Fruit fly (Drosophila melanogaster) whole organism, embryonic: ENCODE results near the gene Pex1.
A peak's percentile ranks its signal among the peaks of the same experiment; 100 is the strongest.

ENCODE experiments used
- B-H1 ChIP-seq: fragments of 200-800 bp; sonication (Bioruptor generic); IDR thresholded peaks from 3 replicates; pipeline ENCODE4 v1.3.6; 2022; ENCODE audit warnings: missing biosample characterization, missing genetic modification characterization
- CG10543 ChIP-seq: fragments of 200-800 bp; sonication (Bioruptor generic); optimal IDR thresholded peaks from 3 replicates; lab custom pipeline; 2017; ENCODE audit warnings: missing biosample characterization, mild to moderate bottlenecking, missing genetic modification characterization, moderate library complexity
- CG12219 ChIP-seq: fragments of 200-800 bp; sonication (Bioruptor generic); optimal IDR thresholded peaks from 3 replicates; lab custom pipeline; 2018; ENCODE audit warnings: missing biosample characterization, mild to moderate bottlenecking, missing genetic modification characterization
- CG13287 ChIP-seq: fragments of 200-800 bp; sonication (Bioruptor generic); IDR thresholded peaks from 2 replicates; pipeline ENCODE4 v1.3.6; 2022; ENCODE audit warnings: missing biosample characterization, missing genetic modification characterization; ENCODE audit not compliant: partially characterized antibody
- CG14441 ChIP-seq: fragments of 200-800 bp; sonication (Bioruptor generic); IDR thresholded peaks from 2 replicates; pipeline ENCODE4 v1.3.6; 2022; ENCODE audit warnings: missing biosample characterization, missing genetic modification characterization
- CG15514 ChIP-seq: fragments of 200-800 bp; sonication (Bioruptor generic); optimal IDR thresholded peaks from 3 replicates; lab custom pipeline; 2017; ENCODE audit warnings: missing biosample characterization, missing genetic modification characterization, mild to moderate bottlenecking, moderate library complexity, missing genetic modification reagents
- CG17361 ChIP-seq: fragments of 200-800 bp; sonication (Bioruptor generic); IDR thresholded peaks from 3 replicates; pipeline ENCODE4 v1.3.6; 2022; ENCODE audit warnings: missing biosample characterization, missing genetic modification characterization
- CG2120 ChIP-seq: fragments of 200-800 bp; sonication (Bioruptor generic); optimal IDR thresholded peaks from 3 replicates; lab custom pipeline; 2016; ENCODE audit warnings: missing biosample characterization, missing genetic modification characterization
- CG32767 ChIP-seq: fragments of 200-800 bp; sonication (Bioruptor generic); IDR thresholded peaks from 2 replicates; pipeline ENCODE4 v1.3.6; 2022; ENCODE audit warnings: missing biosample characterization, missing genetic modification characterization
- CG34422 ChIP-seq: fragments of 200-800 bp; sonication (Bioruptor generic); IDR thresholded peaks from 3 replicates; pipeline ENCODE4 v1.3.6; 2022; ENCODE audit warnings: missing biosample characterization, missing genetic modification characterization
- CG6791 ChIP-seq: fragments of 200-800 bp; sonication (Bioruptor generic); IDR thresholded peaks from 3 replicates; pipeline ENCODE4 v1.3.6; 2022; ENCODE audit warnings: missing biosample characterization, missing genetic modification characterization; ENCODE audit not compliant: partially characterized antibody
- CHES-1-like ChIP-seq: fragments of 200-800 bp; sonication (Bioruptor generic); optimal IDR thresholded peaks from 2 replicates; lab custom pipeline; 2016; ENCODE audit warnings: missing biosample characterization, missing genetic modification characterization
- D19B ChIP-seq: fragments of 200-800 bp; sonication (Bioruptor generic); optimal IDR thresholded peaks from 2 replicates; lab custom pipeline; 2017; ENCODE audit warnings: missing biosample characterization, mild to moderate bottlenecking, missing genetic modification characterization
- Doc3 ChIP-seq: fragments of 200-800 bp; sonication (Bioruptor generic); IDR thresholded peaks from 3 replicates; pipeline ENCODE4 v1.3.6; 2022; ENCODE audit warnings: missing biosample characterization, missing genetic modification characterization; ENCODE audit not compliant: partially characterized antibody
- Drgx ChIP-seq: fragments of 200-800 bp; sonication (Bioruptor generic); IDR thresholded peaks from 2 replicates; pipeline ENCODE4 v1.3.6; 2022; ENCODE audit warnings: missing biosample characterization, missing genetic modification characterization
- E2f1 ChIP-seq: fragments of 200-800 bp; sonication (Bioruptor generic); IDR thresholded peaks from 2 replicates; pipeline ENCODE4 v1.3.6; 2022; ENCODE audit warnings: missing biosample characterization, missing genetic modification characterization
- HmgZ ChIP-seq: fragments of 200-800 bp; sonication (Bioruptor generic); optimal IDR thresholded peaks from 2 replicates; lab custom pipeline; 2018; ENCODE audit warnings: missing biosample characterization, mild to moderate bottlenecking, missing genetic modification characterization
- NFAT ChIP-seq: fragments of 200-800 bp; sonication (Bioruptor generic); IDR thresholded peaks from 2 replicates; pipeline ENCODE4 v1.3.6; 2022; ENCODE audit warnings: missing biosample characterization, missing genetic modification characterization
- Ptx1 ChIP-seq: fragments of 200-800 bp; sonication (Bioruptor generic); IDR thresholded peaks from 2 replicates; pipeline ENCODE4 v1.3.6; 2022; ENCODE audit warnings: missing biosample characterization, missing genetic modification characterization
- Trl ChIP-seq, 3 experiments: fragments of >200 bp in 2 of 3; fragments of 200-800 bp in 1 of 3; sonication (Bioruptor generic) in 1 of 3; optimal IDR thresholded peaks; 2 replicates in 1 of 3; 3 replicates in 2 of 3; lab custom pipeline; 2016 to 2017; ENCODE audit warnings: missing biosample characterization in 1 of 3, missing genetic modification characterization in 1 of 3
- Xbp1 ChIP-seq: fragments of 200-800 bp; sonication (Bioruptor generic); optimal IDR thresholded peaks from 3 replicates; lab custom pipeline; 2016; ENCODE audit warnings: missing biosample characterization, mild to moderate bottlenecking, missing genetic modification characterization
- YL-1 ChIP-seq: fragments of 200-800 bp; sonication (Bioruptor generic); optimal IDR thresholded peaks from 3 replicates; lab custom pipeline; 2017; ENCODE audit warnings: missing biosample characterization, mild to moderate bottlenecking, missing genetic modification characterization
- al ChIP-seq: fragments of 200-800 bp; sonication (Bioruptor generic); IDR thresholded peaks from 2 replicates; pipeline ENCODE4 v1.3.6; 2022; ENCODE audit warnings: missing biosample characterization, missing genetic modification characterization
- bab2 ChIP-seq: fragments of 200-800 bp; sonication (Bioruptor generic); optimal IDR thresholded peaks from 2 replicates; lab custom pipeline; 2016; ENCODE audit warnings: missing biosample characterization, missing genetic modification characterization
- bigmax ChIP-seq: fragments of 200-800 bp; sonication (Bioruptor generic); optimal IDR thresholded peaks from 2 replicates; lab custom pipeline; 2018; ENCODE audit warnings: missing biosample characterization, mild to moderate bottlenecking, missing genetic modification characterization
- chm ChIP-seq: fragments of 200-800 bp; sonication (Bioruptor generic); IDR thresholded peaks from 2 replicates; pipeline ENCODE4 v1.3.6; 2022; ENCODE audit warnings: missing biosample characterization, missing genetic modification characterization
- crol ChIP-seq: fragments of 200-800 bp; sonication (Bioruptor generic); IDR thresholded peaks from 2 replicates; pipeline ENCODE4 v1.3.6; 2022; ENCODE audit warnings: missing biosample characterization, missing genetic modification characterization
- cwo ChIP-seq: fragments of 200-800 bp; sonication (Bioruptor generic); optimal IDR thresholded peaks from 3 replicates; lab custom pipeline; 2017; ENCODE audit warnings: missing biosample characterization, missing genetic modification characterization, mild to moderate bottlenecking, moderate library complexity, missing genetic modification reagents
- fu2 ChIP-seq: fragments of 200-800 bp; sonication (Bioruptor generic); optimal IDR thresholded peaks from 2 replicates; lab custom pipeline; 2016; ENCODE audit warnings: missing biosample characterization, missing genetic modification characterization
- gcm ChIP-seq: fragments of 200-800 bp; sonication (Bioruptor generic); optimal IDR thresholded peaks from 2 replicates; lab custom pipeline; 2019; ENCODE audit warnings: missing biosample characterization, mild to moderate bottlenecking, missing genetic modification characterization, moderate library complexity
- hbn ChIP-seq: fragments of 200-800 bp; sonication (Bioruptor generic); IDR thresholded peaks from 2 replicates; pipeline ENCODE4 v1.3.6; 2022; ENCODE audit warnings: missing biosample characterization, missing genetic modification characterization; ENCODE audit not compliant: partially characterized antibody
- kni ChIP-seq: fragments of 200-800 bp; sonication (Bioruptor generic); optimal IDR thresholded peaks from 3 replicates; lab custom pipeline; 2017; ENCODE audit warnings: mild to moderate bottlenecking, missing biosample characterization, missing genetic modification reagents, missing genetic modification characterization
- nerfin-1 ChIP-seq: fragments of 200-800 bp; sonication (Bioruptor generic); optimal IDR thresholded peaks from 3 replicates; lab custom pipeline; 2019; ENCODE audit warnings: missing biosample characterization, mild to moderate bottlenecking, missing genetic modification characterization, moderate library complexity
- nom ChIP-seq: fragments of 200-800 bp; sonication (Bioruptor generic); optimal IDR thresholded peaks from 2 replicates; lab custom pipeline; 2017; ENCODE audit warnings: missing biosample characterization, missing genetic modification characterization, mild to moderate bottlenecking, moderate library complexity, missing genetic modification reagents
- pan ChIP-seq, 4 experiments: fragments of >200 bp in 3 of 4; fragments of 200-800 bp in 1 of 4; sonication (Bioruptor generic) in 1 of 4; optimal IDR thresholded peaks in 3 of 4; IDR thresholded peaks in 1 of 4; 2 replicates each; pipeline versions ENCODE4 v1.3.6 to Lab custom; 2017 to 2022; ENCODE audit warnings: missing biosample characterization in 2 of 4, missing genetic modification characterization in 2 of 4, mixed read lengths in 1 of 4
- pfk ChIP-seq: fragments of 200-800 bp; sonication (Bioruptor generic); optimal IDR thresholded peaks from 2 replicates; lab custom pipeline; 2018; ENCODE audit warnings: missing biosample characterization, mild to moderate bottlenecking, missing genetic modification characterization, moderate library complexity
- rib ChIP-seq: fragments of 200-800 bp; sonication (Bioruptor generic); IDR thresholded peaks from 2 replicates; pipeline ENCODE4 v1.3.6; 2022; ENCODE audit warnings: missing biosample characterization, missing genetic modification characterization
- sd ChIP-seq: fragments of 200-800 bp; sonication (Bioruptor generic); optimal IDR thresholded peaks from 3 replicates; lab custom pipeline; 2018; ENCODE audit warnings: missing biosample characterization, mild to moderate bottlenecking, missing genetic modification characterization, moderate library complexity
- sens ChIP-seq: fragments of 200-800 bp; sonication (Bioruptor generic); peaks from one replicate; lab custom pipeline; 2016; ENCODE audit warnings: missing biosample characterization, missing genetic modification characterization
- sna ChIP-seq: fragments of 200-800 bp; sonication (Bioruptor generic); IDR thresholded peaks from 2 replicates; pipeline ENCODE4 v1.3.6; 2022; ENCODE audit warnings: missing biosample characterization, missing genetic modification characterization; ENCODE audit not compliant: partially characterized antibody
- stwl ChIP-seq: fragments of 200-800 bp; sonication (Bioruptor generic); optimal IDR thresholded peaks from 3 replicates; lab custom pipeline; 2018; ENCODE audit warnings: missing biosample characterization, mild to moderate bottlenecking, missing genetic modification characterization, moderate library complexity
- twi ChIP-seq: fragments of 200-800 bp; optimal IDR thresholded peaks from 2 replicates; lab custom pipeline; 2019; ENCODE audit warnings: missing biosample characterization, mild to moderate bottlenecking, missing genetic modification characterization, moderate library complexity
- tx ChIP-seq: fragments of 200-800 bp; sonication (Bioruptor generic); optimal IDR thresholded peaks from 2 replicates; lab custom pipeline; 2016; ENCODE audit warnings: missing biosample characterization, missing genetic modification characterization
- vvl ChIP-seq: fragments of 200-800 bp; sonication (Bioruptor generic); IDR thresholded peaks from 2 replicates; pipeline ENCODE4 v1.3.6; 2022; ENCODE audit warnings: missing biosample characterization, missing genetic modification characterization
- zen2 ChIP-seq: fragments of 200-800 bp; sonication (Bioruptor generic); IDR thresholded peaks from 3 replicates; pipeline ENCODE4 v1.3.6; 2022; ENCODE audit warnings: missing biosample characterization, missing genetic modification characterization; ENCODE audit not compliant: partially characterized antibody

Pex1 gene

DNA sequence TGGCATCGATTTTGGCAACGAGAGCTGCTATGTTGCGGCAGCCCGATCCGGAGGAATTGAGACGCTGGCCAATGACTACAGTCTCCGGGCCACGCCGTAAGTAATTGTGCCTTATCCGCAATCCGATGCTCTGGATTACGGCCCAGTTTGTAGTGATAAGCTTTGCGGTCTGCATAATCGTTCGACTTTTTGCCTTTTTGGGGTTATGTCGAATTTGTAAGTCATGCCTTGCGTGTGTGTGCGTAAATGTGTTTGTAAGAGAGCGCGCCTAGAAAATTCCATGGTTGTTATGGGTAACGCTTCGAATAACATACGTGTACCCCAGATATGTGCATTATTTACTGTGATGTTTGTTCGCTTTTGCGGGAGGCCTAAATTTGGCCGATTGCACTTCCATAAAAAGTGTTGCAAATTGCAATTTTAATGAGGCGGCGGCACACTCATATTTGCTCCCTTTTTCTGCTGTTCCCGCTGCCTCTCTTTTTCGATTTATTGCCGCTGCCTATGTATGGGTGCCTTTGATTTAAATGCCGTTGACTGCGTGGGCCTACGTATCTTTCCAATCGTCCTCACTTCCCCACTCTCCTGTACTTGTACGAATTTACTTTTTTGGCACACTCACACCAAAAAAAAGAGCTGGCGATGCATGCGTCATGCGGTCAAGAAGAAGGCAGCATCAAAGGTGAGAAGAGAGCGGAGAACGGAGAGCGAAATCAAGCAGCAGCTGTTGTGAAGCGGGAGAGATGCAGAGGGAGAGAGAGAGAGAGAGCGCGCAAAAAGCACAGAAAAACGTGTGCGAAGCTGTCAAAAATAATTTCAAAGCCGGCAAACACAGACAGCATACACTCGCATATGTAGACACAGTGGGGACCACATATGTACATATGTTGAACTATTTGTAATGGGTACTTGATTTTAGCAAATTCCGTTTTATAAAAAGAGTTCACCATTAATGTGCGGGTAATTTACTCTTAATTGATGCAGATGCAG lies 33.7 kb upstream of the Pex1 start (continued):
- peak; percentile 33 for TF ChIP-seq pfk
- peak; percentile 42 for TF ChIP-seq hbn (GFP tag; lab: Robert Waterston, UW)
- no peak for TF ChIP-seq Ptx1 (GFP tag; lab: Robert Waterston, UW)
- peak; percentile 23 for TF ChIP-seq D19B (GFP tag; lab: Kevin White, UChicago)
- TF ChIP-seq Trl (optimal IDR thresholded peaks at IDR 0.05; lab: Kevin White, UChicago), result peak; percentile 96 to 99
- peak; percentile 20 for TF ChIP-seq Trl (GFP tag; optimal IDR thresholded peaks at IDR 0.05; lab: Kevin White, UChicago)
- TF ChIP-seq twi (tag; lab: Kevin White, UChicago), result peak; percentile 56
- peak; percentile 37 for TF ChIP-seq nerfin-1 (tag; lab: Kevin White, UChicago)
- TF ChIP-seq E2f1, result peak; percentile 56; the same call in 1 of the 2 replicates
- TF ChIP-seq HmgZ (tag; lab: Kevin White, UChicago), result peak; percentile 35
- TF ChIP-seq sens (GFP tag; lab: Kevin White, UChicago), result peak; percentile 78
- TF ChIP-seq kni (GFP tag; lab: Kevin White, UChicago), result peak; percentile 45
- TF ChIP-seq stwl (tag; lab: Kevin White, UChicago), result no peak
- peak; percentile 9 for TF ChIP-seq bab2 (GFP tag; lab: Kevin White, UChicago)
- TF ChIP-seq CG12219, result peak; percentile 16
- peak; percentile 79 for TF ChIP-seq cwo (GFP tag; lab: Kevin White, UChicago)
- peak; percentile 51 for TF ChIP-seq CG13287 (GFP tag; lab: Robert Waterston, UW)
- TF ChIP-seq gcm (GFP tag; lab: Kevin White, UChicago), result no peak
- TF ChIP-seq Doc3, result 0 out of 3 replicates have a peak, but pooled peaks have one; percentile 35
- TF ChIP-seq CG14441 (GFP tag; lab: Robert Waterston, UW), result no peak
- TF ChIP-seq CG17361, result no peak
- peak; percentile 31; the same call in 1 of the 2 replicates for TF ChIP-seq CG32767
- TF ChIP-seq chm, result peak; percentile 43; the same call in 1 of the 2 replicates
- peak; percentile 97 for TF ChIP-seq bigmax (GFP tag; lab: Kevin White, UChicago)
- peak; percentile 13 for TF ChIP-seq sd (tag; lab: Kevin White, UChicago)
- TF ChIP-seq Xbp1 (GFP tag; lab: Kevin White, UChicago), result peak; percentile 26
- no peak for TF ChIP-seq al (GFP tag; lab: Robert Waterston, UW)
- TF ChIP-seq rib (GFP tag; lab: Robert Waterston, UW), result peak; percentile 80; the same call in 1 of the 2 replicates
- TF ChIP-seq CG10543 (GFP tag; lab: Kevin White, UChicago), result peak; percentile 12
- peak; percentile 10 for TF ChIP-seq nom (GFP tag; lab: Kevin White, UChicago)
- TF ChIP-seq NFAT, result peak; percentile 9; the same call in 1 of the 2 replicates
- peak; percentile 94; the same call in 2 of the 3 replicates for TF ChIP-seq CG34422 (GFP tag; lab: Robert Waterston, UW)
- no peak for TF ChIP-seq pan (optimal IDR thresholded peaks at IDR 0.05; lab: Kevin White, UChicago)
- peak in 1 of 2 experiments; percentile 4 for TF ChIP-seq pan (GFP tag; optimal IDR thresholded peaks at IDR 0.05 in 1 of 2, IDR thresholded peaks at IDR 0.05 in 1 of 2)
- TF ChIP-seq CG2120 (GFP tag; lab: Kevin White, UChicago), result peak; percentile 56
- TF ChIP-seq B-H1 (GFP tag; lab: Robert Waterston, UW), result peak; percentile 17; the same call in 1 of the 3 replicates
- no peak for TF ChIP-seq CG15514 (GFP tag; lab: Kevin White, UChicago)
- TF ChIP-seq crol, result peak; percentile 67
- TF ChIP-seq tx (GFP tag; lab: Kevin White, UChicago), result peak; percentile 30
- peak; percentile 34; the same call in 1 of the 2 replicates for TF ChIP-seq sna
- peak; percentile 18; the same call in 1 of the 3 replicates for TF ChIP-seq CG6791
- TF ChIP-seq CHES-1-like (GFP tag; lab: Kevin White, UChicago), result peak; percentile 49
- TF ChIP-seq zen2 (GFP tag; lab: Robert Waterston, UW), result peak; percentile 45; the same call in 1 of the 3 replicates
- peak; percentile 43 for TF ChIP-seq YL-1 (GFP tag; lab: Kevin White, UChicago)
- TF ChIP-seq Drgx, result peak; percentile 54; the same call in 1 of the 2 replicates
- TF ChIP-seq vvl (GFP tag; lab: Robert Waterston, UW), result peak; percentile 26; the same call in 1 of the 2 replicates
- TF ChIP-seq fu2 (GFP tag; lab: Kevin White, UChicago), result no peak
